Worm (Caenorhabditis elegans) whole organism, dauer: ENCODE data around the gene lipl-3.

Experiments
- unc-62 ChIP-seq: sonication (generic microtip); optimal IDR thresholded peaks from 2 replicates; lab custom pipeline; 2017; ENCODE audit warnings: missing biosample characterization, missing genetic modification reagents, missing genetic modification characterization

Gene lipl-3

DNA sequence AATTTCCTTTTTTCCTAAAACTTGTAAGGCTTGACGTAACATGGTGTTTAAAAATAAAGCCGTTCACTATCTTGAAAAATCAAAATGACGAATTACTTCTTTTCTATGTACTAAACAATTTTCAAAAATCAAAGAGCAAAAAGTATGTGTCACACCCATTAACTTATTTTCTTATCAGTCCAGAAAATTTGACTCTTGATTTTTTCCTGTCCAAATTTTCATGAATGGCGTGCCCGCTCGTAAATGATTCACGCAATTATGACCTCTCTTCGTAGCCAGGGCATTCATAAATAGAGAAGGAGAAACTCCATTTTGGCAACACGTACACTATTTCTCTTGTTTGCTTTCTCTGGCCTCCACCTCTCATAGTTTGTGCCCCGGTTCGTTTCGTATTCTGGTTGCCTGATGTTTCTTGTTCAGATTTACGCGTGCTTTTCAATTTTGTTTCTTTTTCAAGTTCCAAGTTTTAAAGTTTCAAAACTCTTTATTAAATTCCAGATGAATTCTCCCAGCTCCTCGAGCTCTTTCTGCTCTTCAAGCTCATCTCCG is 46.3 kb downstream of the lipl-3 start, which contains the start of gene nhr-55:
TSS of gene nhr-55 (plus strand) at position 499 of the 549 bp plus-strand sequence.
- TF ChIP-seq unc-62 (GFP tag; lab: Kevin White, UChicago), result no peak

ce11 chrV:474516-474915 is 49.5 kb downstream of the lipl-3 start, which contains the start of gene nhr-99:
nhr-99 (plus strand) TSS chrV:474778.
- no peak for TF ChIP-seq unc-62 (GFP tag; lab: Kevin White, UChicago)

DNA sequence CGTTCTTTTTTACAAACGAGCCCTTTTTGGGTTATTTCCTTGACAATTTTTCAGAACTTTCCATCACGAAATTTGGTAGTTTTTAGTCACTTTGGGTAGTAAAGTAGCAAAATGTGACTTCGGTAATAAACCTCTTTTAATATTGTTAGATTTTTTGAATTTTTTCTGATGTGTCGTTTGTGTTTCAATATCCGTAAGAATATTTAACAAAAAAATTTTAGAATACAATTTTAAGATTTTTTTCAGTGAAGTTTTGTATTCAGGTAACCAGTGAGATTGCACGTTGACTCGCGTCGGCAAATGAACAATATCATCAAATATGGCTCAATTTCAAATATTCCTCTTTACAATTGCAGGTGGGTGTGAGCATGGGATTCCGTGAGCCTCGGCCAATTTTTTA is 51.4 kb downstream of the lipl-3 start, which contains the start of gene srt-31:
TSS of gene srt-31 (plus strand) at position 301 of the 400 bp plus-strand sequence.
- no peak for TF ChIP-seq unc-62 (GFP tag; lab: Kevin White, UChicago)
